Fruit fly (Drosophila melanogaster) Kc167 (cell line): ENCODE results near the gene CAH7.

Experiments
- Sin3A ChIP-seq: fragments of >200 bp; optimal IDR thresholded peaks from 2 replicates; lab custom pipeline; 2018; ENCODE audit warnings: missing external identifiers
- ttk ChIP-seq: sonication (Bioruptor generic); optimal IDR thresholded peaks from 2 replicates; lab custom pipeline; 2017; ENCODE audit warnings: missing external identifiers

DNA sequence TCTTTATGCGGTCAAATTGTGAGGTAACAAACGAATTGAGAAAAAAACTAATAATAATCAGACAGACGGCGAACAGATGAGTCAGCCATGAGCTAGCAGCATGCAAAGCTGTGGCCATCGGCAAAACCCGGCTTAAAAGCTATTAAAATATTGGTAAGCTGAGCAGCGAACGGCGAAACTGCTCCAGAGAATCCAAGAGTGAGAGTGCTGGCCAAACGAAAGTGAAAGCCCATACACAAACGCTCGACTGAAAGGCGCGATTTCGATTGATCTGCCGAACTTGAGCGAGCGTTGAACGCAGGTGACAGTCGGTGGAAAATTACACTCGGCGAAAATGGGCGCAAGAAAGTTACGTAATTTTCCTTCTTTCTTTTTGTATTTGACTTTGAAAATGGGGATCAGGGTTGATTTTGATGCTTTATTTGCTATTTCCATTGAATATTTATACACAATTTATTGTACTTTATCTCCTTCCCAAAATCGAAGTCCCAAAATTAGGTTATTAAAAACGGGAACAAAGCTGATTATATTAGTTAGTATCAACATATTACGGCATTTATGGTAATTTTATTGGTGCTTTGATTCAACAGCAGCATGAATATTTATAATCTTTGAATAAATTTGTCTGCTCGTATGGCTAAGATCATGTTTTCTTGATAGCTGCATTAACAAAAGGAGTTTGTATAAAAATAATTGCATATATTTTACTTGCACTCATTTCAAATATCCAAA, 37.8 kb downstream of the CAH7 start:
- no peak for TF ChIP-seq Sin3A (lab: Kevin White, UChicago)
- TF ChIP-seq ttk (lab: Kevin White, UChicago): no peak
